Fruit fly (Drosophila melanogaster) whole organism, embryonic: ENCODE results near the gene Vps53.

ENCODE experiments used
- Ada2b ChIP-seq: fragments of 200-800 bp; sonication (Bioruptor generic); IDR thresholded peaks from 2 replicates; pipeline ENCODE4 v1.3.6; 2022; ENCODE audit warnings: missing biosample characterization, missing genetic modification characterization
- CG1024 ChIP-seq: fragments of 200-800 bp; sonication (Bioruptor generic); IDR thresholded peaks from 2 replicates; pipeline ENCODE4 v1.3.6; 2022; ENCODE audit warnings: missing biosample characterization, missing genetic modification characterization
- CG10462 ChIP-seq: fragments of 200-800 bp; sonication (Bioruptor generic); optimal IDR thresholded peaks from 2 replicates; lab custom pipeline; 2016; ENCODE audit warnings: missing biosample characterization, missing genetic modification characterization
- CG15514 ChIP-seq: fragments of 200-800 bp; sonication (Bioruptor generic); optimal IDR thresholded peaks from 3 replicates; lab custom pipeline; 2017; ENCODE audit warnings: missing biosample characterization, missing genetic modification characterization, mild to moderate bottlenecking, moderate library complexity, missing genetic modification reagents
- CG1603 ChIP-seq: fragments of 200-800 bp; sonication (Bioruptor generic); optimal IDR thresholded peaks from 2 replicates; lab custom pipeline; 2019; ENCODE audit warnings: missing biosample characterization, mild to moderate bottlenecking, missing genetic modification characterization, moderate library complexity
- CG18476 ChIP-seq: fragments of 200-800 bp; sonication (Bioruptor generic); optimal IDR thresholded peaks from 2 replicates; lab custom pipeline; 2016; ENCODE audit warnings: missing biosample characterization, mild to moderate bottlenecking, missing genetic modification characterization
- CG2116 ChIP-seq: fragments of 200-800 bp; sonication (Bioruptor generic); optimal IDR thresholded peaks from 3 replicates; lab custom pipeline; 2018; ENCODE audit warnings: missing biosample characterization, mild to moderate bottlenecking, missing genetic modification characterization
- CG2202 ChIP-seq: fragments of 200-800 bp; sonication (Bioruptor generic); optimal IDR thresholded peaks from 2 replicates; lab custom pipeline; 2018; ENCODE audit warnings: missing biosample characterization, mild to moderate bottlenecking, missing genetic modification characterization
- CG32767 ChIP-seq: fragments of 200-800 bp; sonication (Bioruptor generic); IDR thresholded peaks from 2 replicates; pipeline ENCODE4 v1.3.6; 2022; ENCODE audit warnings: missing biosample characterization, missing genetic modification characterization
- CG32772 ChIP-seq: fragments of 200-800 bp; sonication (Bioruptor generic); IDR thresholded peaks from 2 replicates; pipeline ENCODE4 v1.3.6; 2022; ENCODE audit warnings: missing biosample characterization, missing genetic modification characterization
- CG6654 ChIP-seq: fragments of 200-800 bp; sonication (Bioruptor generic); optimal IDR thresholded peaks from 2 replicates; lab custom pipeline; 2017; ENCODE audit warnings: missing biosample characterization, mild to moderate bottlenecking, missing genetic modification characterization
- CG7839 ChIP-seq: fragments of 200-800 bp; sonication (Bioruptor generic); optimal IDR thresholded peaks from 3 replicates; lab custom pipeline; 2018; ENCODE audit warnings: missing biosample characterization, mild to moderate bottlenecking, missing genetic modification characterization, moderate library complexity
- CG8089 ChIP-seq: fragments of 200-800 bp; sonication (Bioruptor generic); optimal IDR thresholded peaks from 3 replicates; lab custom pipeline; 2016; ENCODE audit warnings: missing biosample characterization, missing genetic modification characterization
- CG8388 ChIP-seq: fragments of 200-800 bp; sonication (Bioruptor generic); optimal IDR thresholded peaks from 2 replicates; lab custom pipeline; 2019; ENCODE audit warnings: missing biosample characterization, mild to moderate bottlenecking, missing genetic modification characterization, moderate library complexity
- CG9609 ChIP-seq: fragments of 200-800 bp; sonication (Bioruptor generic); optimal IDR thresholded peaks from 3 replicates; lab custom pipeline; 2016; ENCODE audit warnings: missing biosample characterization, missing genetic modification characterization
- CG9876 ChIP-seq: fragments of 200-800 bp; sonication (Bioruptor generic); optimal IDR thresholded peaks from 2 replicates; lab custom pipeline; 2016; ENCODE audit warnings: missing biosample characterization, missing genetic modification characterization
- Dad ChIP-seq: fragments of 200-800 bp; sonication (Bioruptor generic); optimal IDR thresholded peaks from 3 replicates; lab custom pipeline; 2016; ENCODE audit warnings: missing biosample characterization, missing genetic modification characterization
- Dip2 ChIP-seq: fragments of 200-800 bp; sonication (Bioruptor generic); IDR thresholded peaks from 2 replicates; pipeline ENCODE4 v1.3.6; 2022; ENCODE audit warnings: missing biosample characterization, missing genetic modification characterization
- Dll ChIP-seq: fragments of 200-800 bp; sonication (Bioruptor generic); IDR thresholded peaks from 4 replicates; pipeline ENCODE4 v1.3.6; 2022; ENCODE audit warnings: missing biosample characterization, missing genetic modification characterization; ENCODE audit not compliant: partially characterized antibody
- HHEX ChIP-seq: fragments of 200-800 bp; sonication (Bioruptor generic); optimal IDR thresholded peaks from 3 replicates; lab custom pipeline; 2017; ENCODE audit warnings: missing biosample characterization, mild to moderate bottlenecking, missing genetic modification characterization, missing genetic modification reagents
- HLHmδ ChIP-seq: fragments of 200-800 bp; sonication (Bioruptor generic); optimal IDR thresholded peaks from 2 replicates; lab custom pipeline; 2018; ENCODE audit warnings: missing biosample characterization, mild to moderate bottlenecking, missing genetic modification characterization, moderate library complexity
- HmgD ChIP-seq: fragments of 200-800 bp; sonication (Bioruptor generic); optimal IDR thresholded peaks from 3 replicates; lab custom pipeline; 2016; ENCODE audit warnings: missing biosample characterization, missing genetic modification characterization
- HmgZ ChIP-seq: fragments of 200-800 bp; sonication (Bioruptor generic); optimal IDR thresholded peaks from 2 replicates; lab custom pipeline; 2018; ENCODE audit warnings: missing biosample characterization, mild to moderate bottlenecking, missing genetic modification characterization
- Lpt ChIP-seq: fragments of >200 bp; optimal IDR thresholded peaks from 2 replicates; lab custom pipeline; 2018; ENCODE audit warnings: missing biosample characterization, missing genetic modification characterization
- MTF-1 ChIP-seq: fragments of 200-800 bp; sonication (Bioruptor generic); optimal IDR thresholded peaks from 2 replicates; lab custom pipeline; 2018; ENCODE audit warnings: missing biosample characterization, mild to moderate bottlenecking, missing genetic modification characterization, borderline replicate concordance
- Mad ChIP-seq: fragments of 200-800 bp; sonication (Bioruptor generic); optimal IDR thresholded peaks from 2 replicates; lab custom pipeline; 2016; ENCODE audit warnings: missing biosample characterization, missing genetic modification characterization
- Nf-YB ChIP-seq: fragments of 200-800 bp; sonication (Bioruptor generic); optimal IDR thresholded peaks from 3 replicates; lab custom pipeline; 2019; ENCODE audit warnings: missing biosample characterization, mild to moderate bottlenecking, missing genetic modification characterization, moderate library complexity
- Nf-YC ChIP-seq: fragments of 200-800 bp; optimal IDR thresholded peaks from 3 replicates; lab custom pipeline; 2019; ENCODE audit warnings: missing biosample characterization, mild to moderate bottlenecking, missing genetic modification characterization, moderate library complexity
- Scr ChIP-seq: fragments of 200-800 bp; sonication (Bioruptor generic); IDR thresholded peaks from 2 replicates; pipeline ENCODE4 v1.3.6; 2022; ENCODE audit warnings: missing biosample characterization, missing genetic modification characterization; ENCODE audit not compliant: partially characterized antibody
- TFAM ChIP-seq: fragments of 200-800 bp; sonication (Bioruptor generic); optimal IDR thresholded peaks from 2 replicates; lab custom pipeline; 2017; ENCODE audit warnings: missing biosample characterization, missing genetic modification characterization, inconsistent platforms
- aop ChIP-seq: fragments of 200-800 bp; sonication (Bioruptor generic); IDR thresholded peaks from 2 replicates; pipeline ENCODE4 v1.3.6; 2022; ENCODE audit warnings: missing biosample characterization, missing genetic modification characterization
- az2 ChIP-seq: fragments of 200-800 bp; sonication (Bioruptor generic); optimal IDR thresholded peaks from 3 replicates; lab custom pipeline; 2016; ENCODE audit warnings: missing biosample characterization, missing genetic modification characterization
- chif ChIP-seq, 2 experiments: fragments of 200-800 bp; sonication (Bioruptor generic); optimal IDR thresholded peaks; 3 replicates each; lab custom pipeline; 2016; ENCODE audit warnings: missing biosample characterization in 2 of 2, missing genetic modification characterization in 2 of 2
- chinmo ChIP-seq: fragments of 200-800 bp; sonication (Bioruptor generic); IDR thresholded peaks from 4 replicates; pipeline ENCODE4 v1.3.6; 2022; ENCODE audit warnings: missing biosample characterization, missing genetic modification characterization; ENCODE audit not compliant: partially characterized antibody
- chm ChIP-seq: fragments of 200-800 bp; sonication (Bioruptor generic); IDR thresholded peaks from 2 replicates; pipeline ENCODE4 v1.3.6; 2022; ENCODE audit warnings: missing biosample characterization, missing genetic modification characterization
- croc ChIP-seq: fragments of 200-800 bp; sonication (Bioruptor generic); conservative IDR thresholded peaks from 3 replicates; pipeline ENCODE4 v1.3.6; 2022; ENCODE audit warnings: missing biosample characterization, missing genetic modification characterization
- da ChIP-seq: fragments of 200-800 bp; sonication (Bioruptor generic); optimal IDR thresholded peaks from 2 replicates; lab custom pipeline; 2016; ENCODE audit warnings: missing biosample characterization, missing genetic modification characterization
- disco-r ChIP-seq: fragments of 200-800 bp; sonication (Bioruptor generic); optimal IDR thresholded peaks from 2 replicates; lab custom pipeline; 2016; ENCODE audit warnings: missing biosample characterization, missing genetic modification characterization
- dmrt11E ChIP-seq: fragments of 200-800 bp; sonication (Bioruptor generic); optimal IDR thresholded peaks from 3 replicates; lab custom pipeline; 2018; ENCODE audit warnings: missing biosample characterization, mild to moderate bottlenecking, missing genetic modification characterization, moderate library complexity
- ems ChIP-seq: fragments of 200-800 bp; sonication (Bioruptor generic); optimal IDR thresholded peaks from 3 replicates; lab custom pipeline; 2016; ENCODE audit warnings: missing biosample characterization, missing genetic modification characterization
- en ChIP-seq: fragments of 200-800 bp; sonication (Bioruptor generic); optimal IDR thresholded peaks from 2 replicates; lab custom pipeline; 2016; ENCODE audit warnings: missing biosample characterization, missing genetic modification characterization
- eyg ChIP-seq: fragments of 200-800 bp; sonication (Bioruptor generic); optimal IDR thresholded peaks from 3 replicates; lab custom pipeline; 2016; ENCODE audit warnings: missing biosample characterization, missing genetic modification characterization
- ftz-f1 ChIP-seq: fragments of 200-800 bp; sonication (Bioruptor generic); optimal IDR thresholded peaks from 2 replicates; lab custom pipeline; 2016; ENCODE audit warnings: missing biosample characterization, missing genetic modification characterization
- lola ChIP-seq, 3 experiments: fragments of >200 bp in 2 of 3; fragments of 200-800 bp in 1 of 3; sonication (Bioruptor generic) in 1 of 3; optimal IDR thresholded peaks; 2 replicates each; lab custom pipeline; 2017 to 2019; ENCODE audit warnings: missing biosample characterization in 3 of 3, missing genetic modification characterization in 3 of 3, mild to moderate bottlenecking in 1 of 3, moderate library complexity in 1 of 3
- nerfin-2 ChIP-seq: fragments of 200-800 bp; sonication (Bioruptor generic); IDR thresholded peaks from 2 replicates; pipeline ENCODE4 v1.3.6; 2022; ENCODE audit warnings: missing biosample characterization, missing genetic modification characterization; ENCODE audit not compliant: partially characterized antibody
- nmo ChIP-seq: fragments of 200-800 bp; sonication (Bioruptor generic); optimal IDR thresholded peaks from 2 replicates; lab custom pipeline; 2018; ENCODE audit warnings: missing biosample characterization, mild to moderate bottlenecking, missing genetic modification characterization, moderate library complexity
- pan ChIP-seq, 4 experiments: fragments of >200 bp in 3 of 4; fragments of 200-800 bp in 1 of 4; sonication (Bioruptor generic) in 1 of 4; optimal IDR thresholded peaks in 3 of 4; IDR thresholded peaks in 1 of 4; 2 replicates each; pipeline versions ENCODE4 v1.3.6 to Lab custom; 2017 to 2022; ENCODE audit warnings: missing biosample characterization in 2 of 4, missing genetic modification characterization in 2 of 4, mixed read lengths in 1 of 4
- sima ChIP-seq: fragments of 200-800 bp; sonication (Bioruptor generic); optimal IDR thresholded peaks from 2 replicates; lab custom pipeline; 2016; ENCODE audit warnings: missing biosample characterization, missing genetic modification characterization
- unc-4 ChIP-seq: fragments of 200-800 bp; sonication (Bioruptor generic); IDR thresholded peaks from 2 replicates; pipeline ENCODE4 v1.3.6; 2022; ENCODE audit warnings: missing biosample characterization, missing genetic modification characterization; ENCODE audit not compliant: partially characterized antibody
- wdn ChIP-seq: fragments of 200-800 bp; sonication (Bioruptor generic); IDR thresholded peaks from 2 replicates; pipeline ENCODE4 v1.3.6; 2022; ENCODE audit warnings: missing biosample characterization, missing genetic modification characterization
- zf30C ChIP-seq: fragments of 200-800 bp; sonication (Bioruptor generic); optimal IDR thresholded peaks from 3 replicates; lab custom pipeline; 2018; ENCODE audit warnings: missing biosample characterization, mild to moderate bottlenecking, missing genetic modification characterization

Gene Vps53

DNA sequence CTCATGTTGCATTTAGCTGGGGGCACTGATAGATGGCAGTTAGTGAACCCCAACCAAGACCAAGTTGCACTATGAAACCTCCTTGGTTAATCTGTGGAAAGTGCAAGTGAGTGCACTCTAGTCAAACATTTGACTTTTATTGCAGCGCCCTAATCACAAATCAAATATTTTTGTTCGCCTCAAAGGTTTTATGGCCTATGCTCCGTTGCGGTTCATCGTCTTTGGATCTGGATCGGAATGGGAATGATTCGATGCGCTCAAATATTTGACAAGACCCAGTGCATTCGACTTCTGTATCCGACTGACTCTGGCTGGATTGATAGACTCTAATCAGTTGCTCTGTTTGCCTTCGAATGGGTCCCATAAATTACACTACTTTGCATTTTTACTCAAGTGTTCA, 20.9 kb downstream of the Vps53 start (continued):
- TF ChIP-seq sima (GFP tag; lab: Kevin White, UChicago) (no peak), eyg (no peak), nmo (no peak), CG7839 (tag; lab: Kevin White, UChicago) (no peak), az2 (no peak), wdn (no peak), da (GFP tag; lab: Kevin White, UChicago) (no peak), chm (no peak), CG10462 (GFP tag; lab: Kevin White, UChicago) (no peak), Dad (GFP tag; lab: Kevin White, UChicago) (no peak), chif (GFP tag; optimal IDR thresholded peaks at IDR 0.05; lab: Kevin White, UChicago) (no peak), CG2202 (tag; lab: Kevin White, UChicago) (peak; percentile 50), Scr (GFP tag; lab: Robert Waterston, UW) (no peak), pan (optimal IDR thresholded peaks at IDR 0.05; lab: Kevin White, UChicago) (no peak), pan (GFP tag; optimal IDR thresholded peaks at IDR 0.05 in 1 of 2, IDR thresholded peaks at IDR 0.05 in 1 of 2) (no peak), CG32767 (GFP tag; lab: Robert Waterston, UW) (no peak), aop (no peak), CG6654 (GFP tag; lab: Kevin White, UChicago) (no peak), croc (no peak), Nf-YC (tag; lab: Kevin White, UChicago) (no peak), Mad (no peak), CG15514 (GFP tag; lab: Kevin White, UChicago) (no peak), ems (GFP tag; lab: Kevin White, UChicago) (no peak), CG2116 (GFP tag; lab: Kevin White, UChicago) (no peak), Ada2b (GFP tag; lab: Robert Waterston, UW) (no peak), CG9609 (GFP tag; lab: Kevin White, UChicago) (no peak), Lpt (GFP tag; lab: Kevin White, UChicago) (no peak), HmgZ (no peak), CG1603 (tag; lab: Kevin White, UChicago) (peak; percentile 44), lola (GFP tag; optimal IDR thresholded peaks at IDR 0.05; lab: Kevin White, UChicago) (peak in 1 of 3 experiments; percentile 41), CG8089 (GFP tag; lab: Kevin White, UChicago) (no peak), Dll (no peak), CG8388 (GFP tag; lab: Kevin White, UChicago) (no peak), CG9876 (GFP tag; lab: Kevin White, UChicago) (no peak), en (GFP tag; lab: Kevin White, UChicago) (no peak), Dip2 (GFP tag; lab: Robert Waterston, UW) (no peak), MTF-1 (GFP tag; lab: Kevin White, UChicago) (no peak), CG32772 (GFP tag; lab: Robert Waterston, UW) (no peak), Nf-YB (peak; percentile 5), unc-4 (GFP tag; lab: Robert Waterston, UW) (no peak), zf30C (GFP tag; lab: Kevin White, UChicago) (no peak), CG18476 (GFP tag; lab: Kevin White, UChicago) (no peak), nerfin-2 (GFP tag; lab: Robert Waterston, UW) (no peak), TFAM (no peak), HLHmδ (peak; percentile 40), HHEX (GFP tag; lab: Kevin White, UChicago) (no peak), chinmo (GFP tag; lab: Robert Waterston, UW) (no peak), ftz-f1 (GFP tag; lab: Kevin White, UChicago) (no peak), CG1024 (no peak), disco-r (GFP tag; lab: Kevin White, UChicago) (no peak), dmrt11E (tag; lab: Kevin White, UChicago) (peak; percentile 23), HmgD (GFP tag; lab: Kevin White, UChicago) (no peak)
